Fruit fly (Drosophila melanogaster) whole organism, adult: ENCODE measurements around the gene Ino80.

Experiments
- CG11617 ChIP-seq: fragments of 200-800 bp; sonication (Bioruptor generic); optimal IDR thresholded peaks from 2 replicates; lab custom pipeline; 2017; ENCODE audit warnings: mild to moderate bottlenecking, missing biosample characterization, missing genetic modification reagents, missing genetic modification characterization
- CG12768 ChIP-seq: fragments of 200-800 bp; sonication (Bioruptor generic); optimal IDR thresholded peaks from 2 replicates; lab custom pipeline; 2017; ENCODE audit warnings: missing biosample characterization, missing genetic modification characterization, mild to moderate bottlenecking, moderate library complexity, missing genetic modification reagents
- CG14711 ChIP-seq: fragments of 200-800 bp; sonication (Bioruptor generic); optimal IDR thresholded peaks from 2 replicates; lab custom pipeline; 2018; ENCODE audit warnings: missing biosample characterization, mild to moderate bottlenecking, missing genetic modification characterization, moderate library complexity
- CG1620 ChIP-seq: fragments of 200-800 bp; sonication (Bioruptor generic); optimal IDR thresholded peaks from 2 replicates; lab custom pipeline; 2016; ENCODE audit warnings: missing biosample characterization, missing genetic modification characterization
- CG33017 ChIP-seq: fragments of 200-800 bp; sonication (Bioruptor generic); optimal IDR thresholded peaks from 2 replicates; lab custom pipeline; 2018; ENCODE audit warnings: missing biosample characterization, mild to moderate bottlenecking, missing genetic modification characterization, moderate library complexity
- CG5204 ChIP-seq: fragments of 200-800 bp; sonication (Bioruptor generic); optimal IDR thresholded peaks from 2 replicates; lab custom pipeline; 2016; ENCODE audit warnings: missing biosample characterization, missing genetic modification characterization
- CG7045 ChIP-seq: fragments of 200-800 bp; sonication (Bioruptor generic); optimal IDR thresholded peaks from 2 replicates; lab custom pipeline; 2017; ENCODE audit warnings: missing biosample characterization, mild to moderate bottlenecking, missing genetic modification characterization
- CG7101 ChIP-seq: fragments of 200-800 bp; sonication (Bioruptor generic); optimal IDR thresholded peaks from 2 replicates; lab custom pipeline; 2018; ENCODE audit warnings: missing biosample characterization, mild to moderate bottlenecking, missing genetic modification characterization, moderate library complexity
- Clk ChIP-seq: fragments of 200-800 bp; sonication (Bioruptor generic); optimal IDR thresholded peaks from 2 replicates; lab custom pipeline; 2017; ENCODE audit warnings: missing biosample characterization, missing genetic modification characterization
- Crg-1 ChIP-seq: fragments of 200-800 bp; sonication (Bioruptor generic); optimal IDR thresholded peaks from 2 replicates; lab custom pipeline; 2016; ENCODE audit warnings: missing biosample characterization, missing genetic modification characterization
- Hr96 ChIP-seq: fragments of 200-800 bp; sonication (Bioruptor generic); optimal IDR thresholded peaks from 2 replicates; lab custom pipeline; 2016; ENCODE audit warnings: missing biosample characterization, missing genetic modification characterization
- Mnt ChIP-seq: fragments of 200-800 bp; sonication (Bioruptor generic); optimal IDR thresholded peaks from 2 replicates; lab custom pipeline; 2016; ENCODE audit warnings: missing biosample characterization, mild to moderate bottlenecking, missing genetic modification characterization
- bab1 ChIP-seq: fragments of 200-800 bp; sonication (Bioruptor generic); optimal IDR thresholded peaks from 3 replicates; lab custom pipeline; 2019; ENCODE audit warnings: missing biosample characterization, mild to moderate bottlenecking, missing genetic modification characterization, moderate library complexity
- cic ChIP-seq: fragments of 200-800 bp; sonication (Bioruptor generic); optimal IDR thresholded peaks from 2 replicates; lab custom pipeline; 2017; ENCODE audit warnings: missing biosample characterization, mild to moderate bottlenecking, missing genetic modification characterization, moderate library complexity
- cnc ChIP-seq, 2 experiments: fragments of >200 bp; optimal IDR thresholded peaks; 2 replicates each; lab custom pipeline; 2017
- kay ChIP-seq: fragments of 200-800 bp; sonication (Bioruptor generic); peaks from one replicate; lab custom pipeline; 2016; ENCODE audit warnings: missing biosample characterization, missing genetic modification characterization, borderline replicate concordance
- ovo ChIP-seq: fragments of 200-800 bp; sonication (Bioruptor generic); optimal IDR thresholded peaks from 2 replicates; lab custom pipeline; 2016; ENCODE audit warnings: missing biosample characterization, missing genetic modification characterization
- pad ChIP-seq: fragments of 200-800 bp; sonication (Bioruptor generic); optimal IDR thresholded peaks from 3 replicates; lab custom pipeline; 2017; ENCODE audit warnings: missing biosample characterization, missing genetic modification characterization, mild to moderate bottlenecking, moderate library complexity, missing genetic modification reagents
- tj ChIP-seq: fragments of 200-800 bp; sonication (Bioruptor generic); optimal IDR thresholded peaks from 3 replicates; lab custom pipeline; 2017; ENCODE audit warnings: missing biosample characterization, mild to moderate bottlenecking, missing genetic modification characterization, moderate library complexity
- toe ChIP-seq: fragments of 200-800 bp; sonication (Bioruptor generic); optimal IDR thresholded peaks from 2 replicates; lab custom pipeline; 2016; ENCODE audit warnings: missing biosample characterization, missing genetic modification characterization

Ino80 gene

dm6 chr3R:19350375-19350943 is 52.5 kb downstream of the Ino80 start:
- TF ChIP-seq Clk (GFP tag; lab: Kevin White, UChicago) (no peak), bab1 (GFP tag; lab: Kevin White, UChicago) (no peak), CG5204 (GFP tag; lab: Kevin White, UChicago) (no peak), cic (GFP tag; lab: Kevin White, UChicago) (no peak), CG7101 (tag; lab: Kevin White, UChicago) (no peak), CG1620 (no peak), CG12768 (no peak), Mnt (no peak), Hr96 (GFP tag; lab: Kevin White, UChicago) (no peak), ovo (GFP tag; lab: Kevin White, UChicago) (no peak), CG11617 (GFP tag; lab: Kevin White, UChicago) (no peak), pad (GFP tag; lab: Kevin White, UChicago) (no peak), CG14711 (no peak), kay (no peak), CG33017 (tag; lab: Kevin White, UChicago) (no peak), tj (GFP tag; lab: Kevin White, UChicago) (no peak), toe (GFP tag; lab: Kevin White, UChicago) (no peak), Crg-1 (GFP tag; lab: Kevin White, UChicago) (no peak), cnc (optimal IDR thresholded peaks at IDR 0.05; lab: Kevin White, UChicago) (no peak), CG7045 (GFP tag; lab: Kevin White, UChicago) (no peak)

DNA sequence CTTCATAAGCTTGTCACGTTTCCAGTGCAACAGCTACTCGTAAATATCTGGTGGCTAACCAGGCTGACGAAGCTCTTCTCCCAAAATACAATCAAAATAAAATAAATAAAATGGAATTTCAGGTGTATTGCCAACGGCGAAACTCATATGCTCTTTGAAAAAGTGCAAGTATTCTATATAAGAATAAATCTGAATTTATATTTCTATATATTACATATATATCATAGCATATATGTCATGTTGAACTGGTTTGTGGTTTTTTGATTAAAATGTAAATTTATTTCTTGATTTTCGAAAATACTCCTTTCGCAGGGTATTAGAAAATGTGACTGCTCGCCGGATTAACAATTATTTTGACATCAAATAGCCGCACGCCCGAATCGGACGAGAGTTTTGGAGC is 55.3 kb downstream of the Ino80 start:
- no peak for TF ChIP-seq kay
- TF ChIP-seq Hr96 (GFP tag; lab: Kevin White, UChicago): no peak

DNA sequence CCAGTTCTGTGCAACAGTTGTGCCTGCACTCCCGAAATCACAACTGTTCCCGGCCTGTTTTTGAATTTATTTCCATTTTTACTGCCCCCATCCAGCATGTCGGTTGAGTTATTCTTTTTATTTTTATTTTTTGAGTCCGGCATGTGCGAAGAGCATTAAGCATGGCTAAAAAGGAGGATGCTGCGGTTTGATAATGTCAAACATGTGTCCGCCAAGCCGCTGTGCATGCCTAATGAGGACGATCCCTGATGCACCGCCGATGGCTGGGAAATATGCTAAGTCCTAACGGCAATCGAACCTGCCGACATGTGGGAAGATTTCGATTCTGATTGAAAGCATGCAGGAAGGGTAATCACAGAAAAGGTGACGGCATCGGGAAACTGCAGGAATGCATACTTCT is 56.4 kb downstream of the Ino80 start:
- TF ChIP-seq CG11617 (GFP tag; lab: Kevin White, UChicago): no peak
- no peak for TF ChIP-seq toe (GFP tag; lab: Kevin White, UChicago)
- TF ChIP-seq pad (GFP tag; lab: Kevin White, UChicago): no peak
- no peak for TF ChIP-seq CG14711
- TF ChIP-seq CG5204 (GFP tag; lab: Kevin White, UChicago): no peak
- TF ChIP-seq kay: no peak
- TF ChIP-seq Crg-1 (GFP tag; lab: Kevin White, UChicago): no peak
- no peak for TF ChIP-seq cic (GFP tag; lab: Kevin White, UChicago)
- TF ChIP-seq bab1 (GFP tag; lab: Kevin White, UChicago): no peak
- TF ChIP-seq Mnt: no peak
- no peak for TF ChIP-seq CG7101 (tag; lab: Kevin White, UChicago)
- no peak for TF ChIP-seq tj (GFP tag; lab: Kevin White, UChicago)
- no peak for TF ChIP-seq ovo (GFP tag; lab: Kevin White, UChicago)
- no peak for TF ChIP-seq Hr96 (GFP tag; lab: Kevin White, UChicago)
- TF ChIP-seq CG7045 (GFP tag; lab: Kevin White, UChicago): no peak
- TF ChIP-seq Clk (GFP tag; lab: Kevin White, UChicago): no peak

DNA sequence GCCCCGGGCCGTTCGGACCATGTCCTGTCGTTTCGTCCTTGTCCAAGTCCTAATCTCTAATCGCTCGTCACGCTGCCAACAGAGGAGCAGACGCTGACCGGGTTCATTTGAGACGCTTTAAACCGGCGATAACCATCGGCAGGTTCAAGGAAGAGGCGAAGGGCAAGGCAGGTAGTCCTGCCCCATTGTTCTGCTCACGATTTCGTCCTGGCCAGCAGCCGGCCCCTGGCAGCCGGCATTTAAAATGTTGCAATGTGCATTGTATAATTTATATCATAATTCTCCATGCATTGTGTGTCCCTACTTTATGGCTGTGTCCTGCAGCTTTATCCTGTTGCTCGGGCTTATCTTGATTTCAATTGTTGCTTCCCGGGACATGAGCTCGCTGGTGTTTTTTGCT is 57.7 kb downstream of the Ino80 start:
- TF ChIP-seq CG7101 (tag; lab: Kevin White, UChicago): no peak
- no peak for TF ChIP-seq Hr96 (GFP tag; lab: Kevin White, UChicago)
- no peak for TF ChIP-seq cnc (optimal IDR thresholded peaks at IDR 0.05; lab: Kevin White, UChicago)
- TF ChIP-seq Mnt: no peak
- TF ChIP-seq bab1 (GFP tag; lab: Kevin White, UChicago): no peak
- TF ChIP-seq ovo (GFP tag; lab: Kevin White, UChicago): no peak
- TF ChIP-seq CG1620: no peak

DNA sequence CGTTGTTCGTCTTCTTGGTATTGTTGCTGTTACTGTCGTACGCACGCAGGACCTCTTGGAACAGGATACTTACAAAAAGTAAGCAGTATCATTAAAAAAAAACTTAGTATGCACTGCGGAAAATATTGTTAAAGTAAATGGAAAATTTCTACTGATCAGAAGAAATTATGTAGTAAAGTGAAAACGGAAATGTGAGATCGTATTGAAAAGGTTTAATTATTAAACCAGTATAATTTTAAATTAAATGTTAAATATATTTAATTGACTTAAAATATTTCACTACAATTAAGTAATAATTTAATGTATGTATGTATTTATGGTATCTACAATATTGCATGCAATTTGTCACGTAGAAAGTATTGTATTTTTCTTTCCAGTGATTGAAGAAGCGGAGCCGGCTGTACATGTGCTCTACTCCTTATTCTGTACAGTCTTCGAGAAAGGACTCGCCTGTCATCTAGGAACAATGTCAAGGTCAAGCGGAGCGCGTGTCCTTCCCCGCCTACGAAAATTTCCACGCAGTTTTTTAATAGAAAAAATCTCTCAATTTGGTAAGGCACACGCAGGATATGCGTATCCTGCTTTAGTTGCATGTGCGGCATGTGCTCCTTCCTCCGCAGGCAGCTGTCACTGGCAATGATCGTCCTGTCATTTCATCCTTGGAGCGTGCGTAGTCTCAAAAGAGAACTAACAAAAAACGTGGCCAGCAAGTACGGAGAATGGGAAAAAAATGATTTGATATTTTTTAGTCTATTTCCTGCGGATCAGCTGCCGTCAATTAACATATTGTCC is 59.2 kb downstream of the Ino80 start:
- no peak for TF ChIP-seq kay
- TF ChIP-seq CG5204 (GFP tag; lab: Kevin White, UChicago): no peak
- no peak for TF ChIP-seq pad (GFP tag; lab: Kevin White, UChicago)
- no peak for TF ChIP-seq Clk (GFP tag; lab: Kevin White, UChicago)
- TF ChIP-seq CG12768: no peak
- no peak for TF ChIP-seq CG11617 (GFP tag; lab: Kevin White, UChicago)
- no peak for TF ChIP-seq tj (GFP tag; lab: Kevin White, UChicago)
- TF ChIP-seq cnc (optimal IDR thresholded peaks at IDR 0.05; lab: Kevin White, UChicago): no peak
- TF ChIP-seq bab1 (GFP tag; lab: Kevin White, UChicago): no peak
- TF ChIP-seq Mnt: no peak
- no peak for TF ChIP-seq toe (GFP tag; lab: Kevin White, UChicago)
- no peak for TF ChIP-seq CG7045 (GFP tag; lab: Kevin White, UChicago)
- TF ChIP-seq cic (GFP tag; lab: Kevin White, UChicago): no peak
- no peak for TF ChIP-seq CG33017 (tag; lab: Kevin White, UChicago)
- TF ChIP-seq CG1620: no peak

- no peak for TF ChIP-seq kay
- TF ChIP-seq Hr96 (GFP tag; lab: Kevin White, UChicago): no peak
- no peak for TF ChIP-seq CG7101 (tag; lab: Kevin White, UChicago)
- no peak for TF ChIP-seq Crg-1 (GFP tag; lab: Kevin White, UChicago)
- no peak for TF ChIP-seq Mnt
- TF ChIP-seq toe (GFP tag; lab: Kevin White, UChicago): no peak
- no peak for TF ChIP-seq Clk (GFP tag; lab: Kevin White, UChicago)
- no peak for TF ChIP-seq CG33017 (tag; lab: Kevin White, UChicago)
- no peak for TF ChIP-seq bab1 (GFP tag; lab: Kevin White, UChicago)
- no peak for TF ChIP-seq CG1620
- no peak for TF ChIP-seq CG12768
- no peak for TF ChIP-seq CG11617 (GFP tag; lab: Kevin White, UChicago)
- no peak for TF ChIP-seq cic (GFP tag; lab: Kevin White, UChicago)
- TF ChIP-seq pad (GFP tag; lab: Kevin White, UChicago): no peak
- no peak for TF ChIP-seq cnc (optimal IDR thresholded peaks at IDR 0.05; lab: Kevin White, UChicago)
- TF ChIP-seq CG14711: no peak
- TF ChIP-seq tj (GFP tag; lab: Kevin White, UChicago): no peak
- no peak for TF ChIP-seq CG7045 (GFP tag; lab: Kevin White, UChicago)
- TF ChIP-seq ovo (GFP tag; lab: Kevin White, UChicago): no peak
Observed at dm6 chr3R:19341779-19342178, 61.2 kb downstream of the Ino80 start.
